Worm (Caenorhabditis elegans) whole organism, L4 larva: ENCODE measurements around the gene hda-11.

Experiments
- ZK546.5 ChIP-seq, 2 experiments: sonication (generic microtip); optimal IDR thresholded peaks; 2 replicates each; lab custom pipeline; 2017; ENCODE audit warnings: missing biosample characterization in 2 of 2, missing genetic modification characterization in 2 of 2
- daf-12 ChIP-seq: fragments of 150-350 bp; optimal IDR thresholded peaks from 2 replicates; lab custom pipeline; 2014; ENCODE audit warnings: missing biosample characterization, missing genetic modification reagents, missing genetic modification characterization
- lsy-2 ChIP-seq, 2 experiments: fragments of 150-350 bp in 1 of 2; sonication (generic microtip) in 1 of 2; optimal IDR thresholded peaks; 2 replicates each; lab custom pipeline; 2014 to 2017; ENCODE audit warnings: missing biosample characterization in 2 of 2, missing genetic modification characterization in 2 of 2
- pha-4 ChIP-seq, 2 experiments: fragments of 150-350 bp in 1 of 2; fragments of 200-800 bp in 1 of 2; sonication (Bioruptor generic) in 1 of 2; IDR thresholded peaks in 1 of 2; optimal IDR thresholded peaks in 1 of 2; 2 replicates each; pipeline versions ENCODE4 v1.3.6 to Lab custom; 2014 to 2022; ENCODE audit warnings: missing genetic modification characterization in 2 of 2, missing genetic modification reagents in 2 of 2, missing biosample characterization in 1 of 2, missing compliant biosample characterization in 1 of 2
- unc-130 ChIP-seq: sonication (generic microtip); optimal IDR thresholded peaks from 2 replicates; lab custom pipeline; 2016; ENCODE audit warnings: missing genetic modification reagents, missing genetic modification characterization, missing compliant biosample characterization
- unc-62 ChIP-seq, 3 experiments: fragments of 150-350 bp in 1 of 3; sonication (generic microtip); optimal IDR thresholded peaks in 2 of 3; peaks in 1 of 3; 1 replicate in 1 of 3; 2 replicates in 2 of 3; lab custom pipeline; 2014 to 2017; ENCODE audit warnings: missing biosample characterization in 3 of 3, missing genetic modification characterization in 3 of 3, missing genetic modification reagents in 3 of 3, missing genotype in 1 of 3

- TF ChIP-seq daf-12 (tag; lab: Kevin White, UChicago) (no peak), ZK546.5 (tag; optimal IDR thresholded peaks at IDR 0.05; lab: Kevin White, UChicago) (no peak), lsy-2 (tag; optimal IDR thresholded peaks at IDR 0.05; lab: Kevin White, UChicago) (no peak), pha-4 (GFP tag; IDR thresholded peaks at IDR 0.05; lab: Robert Waterston, UW) (no peak), pha-4 (tag; optimal IDR thresholded peaks at IDR 0.05; lab: Kevin White, UChicago) (no peak), unc-62 (GFP tag; optimal IDR thresholded peaks at IDR 0.05 in 1 of 2; lab: Kevin White, UChicago) (peak in 1 of 2 experiments; percentile 71), unc-62 (tag; optimal IDR thresholded peaks at IDR 0.05; lab: Kevin White, UChicago) (no peak), unc-130 (no peak)
These were observed 45.5 kb downstream of the hda-11 start for ce11 chrV:10571523-10571922.
